Worm (Caenorhabditis elegans): ENCODE results near the gene K02E10.5.
A peak's percentile ranks its signal among the peaks of the same experiment; 100 is the strongest.

K02E10.5 gene

DNA sequence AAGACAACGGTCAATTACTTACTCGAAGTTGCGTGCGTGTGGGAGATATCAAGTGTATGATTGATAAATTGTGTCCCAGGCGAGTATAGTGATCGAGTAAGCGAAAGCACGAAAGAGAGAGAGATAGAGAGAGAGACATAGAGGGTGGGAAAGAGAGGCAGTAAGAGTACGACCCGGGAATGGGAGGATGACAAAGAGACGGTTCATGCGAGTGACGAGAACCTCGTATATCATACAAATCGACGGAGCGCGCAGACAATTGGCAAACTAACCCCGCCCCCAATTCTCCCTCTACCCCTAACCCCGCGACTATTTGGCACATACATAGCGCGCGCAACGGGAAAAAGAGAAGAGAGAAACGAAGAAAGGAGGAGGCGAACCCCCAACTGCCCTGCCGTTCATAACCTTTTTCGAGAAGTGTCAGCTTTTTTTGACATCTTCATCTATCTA, 17.2 kb upstream of the K02E10.5 start, which contains the start of gene rabr-1 (continued):
- TF ChIP-seq nhr-237 (tag; optimal IDR thresholded peaks at IDR 0.05) (no peak), lin-29 (GFP tag; IDR thresholded peaks at IDR 0.05) (no peak), nhr-48 (tag; optimal IDR thresholded peaks at IDR 0.05) (no peak), nhr-76 (tag; optimal IDR thresholded peaks at IDR 0.05) (no peak), ceh-32 (tag; optimal IDR thresholded peaks at IDR 0.05; ENCODE audit: poor library complexity) (no peak), unc-130 (GFP tag; optimal IDR thresholded peaks at IDR 0.05) (no peak), daf-19 (GFP tag; conservative IDR thresholded peaks at IDR 0.05) (no peak), pqm-1 (tag; optimal IDR thresholded peaks at IDR 0.05) (no peak), lin-38 (GFP tag; IDR thresholded peaks at IDR 0.05) (no peak), D1046.2 (GFP tag; IDR thresholded peaks at IDR 0.05) (no peak), ceh-20 (GFP tag; IDR thresholded peaks at IDR 0.05) (no peak), nhr-42 (GFP tag; IDR thresholded peaks at IDR 0.05) (no peak), hif-1 (tag; optimal IDR thresholded peaks at IDR 0.05) (no peak), mdl-1 (tag; optimal IDR thresholded peaks at IDR 0.05) (peak in 1 of 2 experiments; percentile 31), ceh-44 (GFP tag; IDR thresholded peaks at IDR 0.05) (no peak), ctbp-1 (GFP tag; IDR thresholded peaks at IDR 0.05) (peak; percentile 64; the same call in 1 of the 2 replicates), madf-5 (GFP tag; IDR thresholded peaks at IDR 0.05) (no peak), madf-9 (GFP tag; conservative IDR thresholded peaks at IDR 0.05) (no peak), snpc-1.2 (GFP tag; IDR thresholded peaks at IDR 0.05) (no peak), lin-15B (tag; optimal IDR thresholded peaks at IDR 0.05) (no peak), spr-1 (tag; optimal IDR thresholded peaks at IDR 0.05) (no peak), skn-1 (tag; optimal IDR thresholded peaks at IDR 0.05) (no peak), gei-8 (GFP tag; optimal IDR thresholded peaks at IDR 0.05) (no peak), ztf-11 (tag; optimal IDR thresholded peaks at IDR 0.05) (no peak), F26F4.8 (GFP tag; conservative IDR thresholded peaks at IDR 0.05) (no peak), dve-1 (tag; optimal IDR thresholded peaks at IDR 0.05; ENCODE audit: insufficient read depth) (peak; percentile 42), vab-7 (GFP tag; IDR thresholded peaks at IDR 0.05) (no peak), R02D3.7 (tag; optimal IDR thresholded peaks at IDR 0.05) (no peak), zag-1 (tag; optimal IDR thresholded peaks at IDR 0.05) (no peak), tag-97 (GFP tag; IDR thresholded peaks at IDR 0.05) (no peak), mxl-2 (GFP tag; conservative IDR thresholded peaks at IDR 0.05) (no peak), nhr-11 (tag; optimal IDR thresholded peaks at IDR 0.05) (peak; percentile 30), F37D6.2 (tag; optimal IDR thresholded peaks at IDR 0.05) (no peak), nhr-10 (tag; optimal IDR thresholded peaks at IDR 0.05) (peak; percentile 38), hmg-1.1 (GFP tag; IDR thresholded peaks at IDR 0.05) (peak; percentile 54; the same call in 1 of the 2 replicates), ama-1 (optimal IDR thresholded peaks at IDR 0.05) (no peak), nhr-41 (GFP tag; IDR thresholded peaks at IDR 0.05) (0 out of 2 replicates have a peak, but pooled peaks have one; percentile 48), nhr-102 (tag; optimal IDR thresholded peaks at IDR 0.05) (no peak)

DNA sequence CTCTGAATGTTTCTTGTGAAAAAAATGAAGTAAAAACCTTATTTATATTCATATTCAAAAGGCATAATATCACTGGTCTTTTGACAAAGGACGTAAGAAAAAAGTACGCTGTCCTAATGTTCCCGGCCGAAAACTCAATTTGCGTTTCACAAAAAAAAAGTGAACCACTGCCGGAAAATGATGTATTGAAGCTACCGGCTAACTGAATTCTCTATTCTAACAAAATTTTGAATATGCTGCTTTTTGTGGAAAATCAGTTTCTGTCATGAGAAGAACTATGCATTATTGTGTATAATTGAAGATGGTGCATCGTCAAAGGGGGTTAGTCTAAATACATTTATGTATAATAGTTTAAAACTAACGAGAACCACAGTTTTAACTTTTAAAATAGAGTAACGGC, 15.6 kb upstream of the K02E10.5 start:
- no peak for TF ChIP-seq Y75B8A.6 (GFP tag; IDR thresholded peaks at IDR 0.05)
- peak; percentile 81 for TF ChIP-seq fkh-10 (GFP tag; optimal IDR thresholded peaks at IDR 0.05)
- TF ChIP-seq nhr-48 (tag; optimal IDR thresholded peaks at IDR 0.05): no peak
- no peak for TF ChIP-seq tra-1 (GFP tag; IDR thresholded peaks at IDR 0.05)
- TF ChIP-seq ctbp-1 (GFP tag; IDR thresholded peaks at IDR 0.05): peak; percentile 46; the same call in 1 of the 2 replicates
- TF ChIP-seq ces-1 (GFP tag; optimal IDR thresholded peaks at IDR 0.05): peak; percentile 62
- TF ChIP-seq rbr-2 (tag; optimal IDR thresholded peaks at IDR 0.05): no peak
- TF ChIP-seq fos-1 (tag; optimal IDR thresholded peaks at IDR 0.05): no peak
- no peak for TF ChIP-seq ztf-11 (tag; optimal IDR thresholded peaks at IDR 0.05)
- TF ChIP-seq ceh-44 (GFP tag; IDR thresholded peaks at IDR 0.05): no peak

Data from whole organism, L4 larva.